Worm (Caenorhabditis elegans) whole organism, late embryonic: ENCODE data around the gene ndab-1.

Experiments used
- C08G9.2 ChIP-seq: sonication (generic microtip); optimal IDR thresholded peaks from 2 replicates; lab custom pipeline; 2016; ENCODE audit warnings: mild to moderate bottlenecking, missing genetic modification characterization, moderate library complexity, missing compliant biosample characterization
- F13H6.1 ChIP-seq: sonication (generic microtip); optimal IDR thresholded peaks from 2 replicates; lab custom pipeline; 2016; ENCODE audit warnings: missing genetic modification characterization, missing compliant biosample characterization
- K02D7.2 ChIP-seq: sonication (generic microtip); optimal IDR thresholded peaks from 2 replicates; lab custom pipeline; 2017; ENCODE audit warnings: mild to moderate bottlenecking, missing genetic modification characterization, missing compliant biosample characterization
- K09A11.1 ChIP-seq: sonication (generic microtip); optimal IDR thresholded peaks from 2 replicates; lab custom pipeline; 2017; ENCODE audit warnings: antibody characterized with exemption, mild to moderate bottlenecking, missing genetic modification characterization, missing compliant biosample characterization; ENCODE audit not compliant: insufficient read depth
- T23F11.4 ChIP-seq: fragments of 200-800 bp; sonication (Bioruptor generic); optimal IDR thresholded peaks from 2 replicates; lab custom pipeline; 2018; ENCODE audit warnings: mild to moderate bottlenecking, missing genetic modification characterization, missing compliant biosample characterization
- ahr-1 ChIP-seq: sonication (generic microtip); optimal IDR thresholded peaks from 2 replicates; lab custom pipeline; 2016; ENCODE audit warnings: missing genetic modification characterization, missing compliant biosample characterization
- ama-1 ChIP-seq: fragments of 150-350 bp; optimal IDR thresholded peaks from 2 replicates; lab custom pipeline; 2014
- ceh-14 ChIP-seq: sonication (generic microtip); optimal IDR thresholded peaks from 2 replicates; lab custom pipeline; 2016; ENCODE audit warnings: missing genotype, missing genetic modification characterization, missing compliant biosample characterization
- ceh-18 ChIP-seq: sonication (generic microtip); optimal IDR thresholded peaks from 2 replicates; lab custom pipeline; 2016; ENCODE audit warnings: missing genetic modification characterization, missing compliant biosample characterization
- ceh-2 ChIP-seq: sonication (generic microtip); optimal IDR thresholded peaks from 2 replicates; lab custom pipeline; 2016; ENCODE audit warnings: missing genotype, missing genetic modification characterization, missing compliant biosample characterization
- ceh-22 ChIP-seq: sonication (generic microtip); optimal IDR thresholded peaks from 2 replicates; lab custom pipeline; 2017; ENCODE audit warnings: missing biosample characterization, missing genetic modification characterization
- ceh-24 ChIP-seq: sonication (generic microtip); optimal IDR thresholded peaks from 2 replicates; lab custom pipeline; 2016; ENCODE audit warnings: mild to moderate bottlenecking, missing genetic modification characterization, missing compliant biosample characterization
- ceh-31 ChIP-seq: sonication (generic microtip); optimal IDR thresholded peaks from 2 replicates; lab custom pipeline; 2016; ENCODE audit warnings: missing genetic modification characterization, missing compliant biosample characterization
- ceh-45 ChIP-seq: fragments of 200-800 bp; sonication (Bioruptor generic); IDR thresholded peaks from 2 replicates; pipeline ENCODE4 v1.3.6; 2022; ENCODE audit warnings: missing genetic modification reagents, missing genetic modification characterization, missing compliant biosample characterization
- ceh-48 ChIP-seq: sonication (generic microtip); optimal IDR thresholded peaks from 2 replicates; lab custom pipeline; 2016; ENCODE audit warnings: missing genetic modification characterization, inconsistent platforms, missing compliant biosample characterization
- ceh-6 ChIP-seq: fragments of 200-800 bp; sonication (Bioruptor generic); optimal IDR thresholded peaks from 2 replicates; lab custom pipeline; 2018; ENCODE audit warnings: mild to moderate bottlenecking, missing genetic modification characterization, missing compliant biosample characterization
- ceh-9 ChIP-seq: sonication (generic microtip); optimal IDR thresholded peaks from 2 replicates; lab custom pipeline; 2016; ENCODE audit warnings: mild to moderate bottlenecking, missing genetic modification characterization, inconsistent platforms, missing compliant biosample characterization
- che-1 ChIP-seq: sonication (generic microtip); optimal IDR thresholded peaks from 2 replicates; lab custom pipeline; 2016; ENCODE audit warnings: mild to moderate bottlenecking, missing genetic modification characterization, missing compliant biosample characterization
- dve-1 ChIP-seq: sonication (generic microtip); optimal IDR thresholded peaks from 2 replicates; lab custom pipeline; 2017; ENCODE audit warnings: antibody characterized with exemption, mild to moderate bottlenecking, missing genetic modification characterization, missing compliant biosample characterization
- elt-2 ChIP-seq: sonication (generic microtip); optimal IDR thresholded peaks from 2 replicates; lab custom pipeline; 2016; ENCODE audit warnings: missing genetic modification reagents, missing genetic modification characterization, missing compliant biosample characterization
- elt-4 ChIP-seq: sonication (generic microtip); optimal IDR thresholded peaks from 2 replicates; lab custom pipeline; 2016; ENCODE audit warnings: missing genetic modification characterization, missing compliant biosample characterization
- eyg-1 ChIP-seq: sonication (generic microtip); optimal IDR thresholded peaks from 2 replicates; lab custom pipeline; 2016; ENCODE audit warnings: missing genotype, missing genetic modification characterization, missing compliant biosample characterization
- fkh-10 ChIP-seq: fragments of 150-350 bp; optimal IDR thresholded peaks from 2 replicates; lab custom pipeline; 2014; ENCODE audit warnings: missing biosample characterization, missing genetic modification reagents, missing genetic modification characterization
- gmeb-2 ChIP-seq: sonication (generic microtip); optimal IDR thresholded peaks from 2 replicates; lab custom pipeline; 2016; ENCODE audit warnings: missing genetic modification characterization, inconsistent platforms, missing compliant biosample characterization
- hlh-13 ChIP-seq: fragments of 200-800 bp; sonication (Bioruptor generic); optimal IDR thresholded peaks from 2 replicates; lab custom pipeline; 2018; ENCODE audit warnings: mild to moderate bottlenecking, missing genetic modification characterization, missing compliant biosample characterization
- hlh-30 ChIP-seq: sonication (generic microtip); optimal IDR thresholded peaks from 2 replicates; lab custom pipeline; 2017; ENCODE audit warnings: antibody characterized with exemption, missing genetic modification characterization, missing compliant biosample characterization; ENCODE audit not compliant: insufficient read depth
- hlh-6 ChIP-seq: sonication (generic microtip); optimal IDR thresholded peaks from 2 replicates; lab custom pipeline; 2016; ENCODE audit warnings: missing genotype, missing genetic modification characterization, missing compliant biosample characterization
- lin-11 ChIP-seq: fragments of 200-800 bp; sonication (Bioruptor generic); optimal IDR thresholded peaks from 2 replicates; lab custom pipeline; 2018; ENCODE audit warnings: mild to moderate bottlenecking, missing genetic modification characterization, missing compliant biosample characterization
- mec-3 ChIP-seq: sonication (generic microtip); optimal IDR thresholded peaks from 2 replicates; lab custom pipeline; 2016; ENCODE audit warnings: borderline replicate concordance, missing genetic modification characterization, missing compliant biosample characterization
- nfya-1 ChIP-seq: sonication (generic microtip); optimal IDR thresholded peaks from 2 replicates; lab custom pipeline; 2017; ENCODE audit warnings: missing genetic modification characterization, mild to moderate bottlenecking, missing compliant biosample characterization, antibody characterized with exemption, moderate library complexity
- nhr-232 ChIP-seq: sonication (generic microtip); optimal IDR thresholded peaks from 2 replicates; lab custom pipeline; 2016; ENCODE audit warnings: missing genetic modification characterization, missing compliant biosample characterization
- pag-3 ChIP-seq: sonication (generic microtip); optimal IDR thresholded peaks from 2 replicates; lab custom pipeline; 2016; ENCODE audit warnings: missing compliant biosample characterization, missing genetic modification characterization, borderline replicate concordance
- pat-9 ChIP-seq: fragments of 200-800 bp; sonication (Bioruptor generic); optimal IDR thresholded peaks from 2 replicates; lab custom pipeline; 2018; ENCODE audit warnings: mild to moderate bottlenecking, missing genetic modification characterization, moderate library complexity, missing compliant biosample characterization
- pha-2 ChIP-seq: sonication (generic microtip); optimal IDR thresholded peaks from 2 replicates; lab custom pipeline; 2017; ENCODE audit warnings: mild to moderate bottlenecking, missing genetic modification characterization, missing compliant biosample characterization
- pros-1 ChIP-seq: fragments of 150-350 bp; optimal IDR thresholded peaks from 2 replicates; lab custom pipeline; 2014; ENCODE audit warnings: missing biosample characterization, missing genetic modification reagents, missing genetic modification characterization
- ref-2 ChIP-seq: sonication (generic microtip); optimal IDR thresholded peaks from 2 replicates; lab custom pipeline; 2016; ENCODE audit warnings: missing genetic modification characterization, missing compliant biosample characterization
- sdc-2 ChIP-seq: sonication (generic microtip); optimal IDR thresholded peaks from 2 replicates; lab custom pipeline; 2016; ENCODE audit warnings: missing genotype, missing genetic modification characterization, missing compliant biosample characterization
- sox-2 ChIP-seq: fragments of 200-800 bp; sonication (Bioruptor generic); IDR thresholded peaks from 2 replicates; pipeline ENCODE4 v1.3.6; 2022; ENCODE audit warnings: missing genetic modification reagents, missing genetic modification characterization, missing compliant biosample characterization
- sox-4 ChIP-seq: sonication (generic microtip); optimal IDR thresholded peaks from 2 replicates; lab custom pipeline; 2017; ENCODE audit warnings: mild to moderate bottlenecking, missing genetic modification characterization, inconsistent platforms, missing compliant biosample characterization
- tbx-2 ChIP-seq: sonication (generic microtip); optimal IDR thresholded peaks from 2 replicates; lab custom pipeline; 2016; ENCODE audit warnings: missing genetic modification characterization, missing compliant biosample characterization
- tbx-7 ChIP-seq: sonication (generic microtip); optimal IDR thresholded peaks from 2 replicates; lab custom pipeline; 2016; ENCODE audit warnings: missing genotype, missing genetic modification characterization, missing compliant biosample characterization
- unc-3 ChIP-seq, 2 experiments: fragments of 200-800 bp in 1 of 2; sonication (Bioruptor generic) in 1 of 2; sonication (generic microtip) in 1 of 2; conservative IDR thresholded peaks in 1 of 2; optimal IDR thresholded peaks in 1 of 2; 2 replicates each; pipeline versions ENCODE4 v1.3.6 to Lab custom; 2016 to 2022; ENCODE audit warnings: missing compliant biosample characterization in 2 of 2, missing genetic modification characterization in 2 of 2, missing genetic modification reagents in 1 of 2
- unc-42 ChIP-seq: sonication (generic microtip); optimal IDR thresholded peaks from 2 replicates; lab custom pipeline; 2016; ENCODE audit warnings: missing genotype, missing genetic modification characterization, missing compliant biosample characterization
- unc-55 ChIP-seq: sonication (generic microtip); optimal IDR thresholded peaks from 2 replicates; lab custom pipeline; 2017; ENCODE audit warnings: missing biosample characterization, missing genetic modification reagents, missing genetic modification characterization
- unc-86 ChIP-seq: sonication (generic microtip); optimal IDR thresholded peaks from 2 replicates; lab custom pipeline; 2016; ENCODE audit warnings: missing genetic modification characterization, missing compliant biosample characterization
- zip-5 ChIP-seq: sonication (generic microtip); optimal IDR thresholded peaks from 2 replicates; lab custom pipeline; 2016; ENCODE audit warnings: missing genetic modification characterization, missing compliant biosample characterization

ndab-1 gene

DNA sequence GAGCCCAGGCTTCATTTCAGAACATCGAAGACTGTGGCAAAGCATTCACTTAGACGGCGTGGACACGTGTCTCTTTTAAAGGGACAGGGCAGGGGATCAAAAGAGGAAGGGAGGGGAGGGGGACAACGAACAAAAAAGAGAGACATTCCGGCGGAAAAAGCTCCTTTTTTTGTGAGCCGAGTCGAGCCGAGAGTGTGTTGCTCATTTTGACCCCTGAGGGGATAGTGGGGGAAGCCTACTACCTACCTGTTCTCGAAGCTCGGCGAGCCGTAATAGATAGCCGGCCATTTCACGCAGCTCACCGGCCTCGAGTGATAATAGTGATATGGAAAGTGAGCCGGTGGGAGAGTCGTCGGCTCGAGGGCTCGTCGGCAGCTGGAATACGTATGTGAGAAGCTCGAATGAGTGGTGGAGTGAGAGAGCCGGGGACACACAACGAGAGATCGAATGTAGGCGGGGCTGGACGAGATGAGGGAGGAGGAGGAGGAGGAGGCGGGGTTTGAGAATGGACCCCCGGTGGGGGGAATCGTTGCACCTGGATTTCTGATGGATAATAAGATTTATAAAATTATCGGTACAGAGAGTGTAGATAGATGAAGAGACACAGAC lies 21.3 kb upstream of the ndab-1 start:
- TF ChIP-seq nfya-1 (peak; percentile 3), K02D7.2 (tag; lab: Kevin White, UChicago) (peak; percentile 59), sox-4 (tag; lab: Kevin White, UChicago) (peak; percentile 3), elt-4 (tag; lab: Kevin White, UChicago) (no peak), ama-1 (peak; percentile 76), ceh-14 (peak; percentile 0), hlh-13 (GFP tag; lab: Kevin White, UChicago) (no peak)

DNA sequence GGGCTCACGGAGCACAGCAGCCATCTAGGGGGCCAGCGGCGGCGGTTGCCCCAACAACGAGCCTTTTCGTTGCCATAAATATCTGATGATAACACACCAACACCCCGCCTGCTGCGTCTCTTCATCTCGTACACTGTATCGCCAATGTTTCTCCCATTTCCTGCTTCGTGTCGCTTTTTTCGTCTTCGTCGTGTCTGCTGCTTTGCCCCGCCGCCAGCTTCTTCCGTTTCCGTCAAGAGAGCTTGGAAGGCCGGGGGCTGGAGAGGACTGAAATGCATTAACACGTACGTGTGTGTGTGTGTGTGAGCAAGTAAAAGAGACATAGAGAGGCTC lies 20.4 kb upstream of the ndab-1 start:
- TF ChIP-seq mec-3 (tag; lab: Kevin White, UChicago) (peak; percentile 36), C08G9.2 (no peak), zip-5 (tag; lab: Kevin White, UChicago) (no peak), che-1 (tag; lab: Kevin White, UChicago) (peak; percentile 41), pha-2 (tag; lab: Kevin White, UChicago) (no peak), pros-1 (tag; lab: Kevin White, UChicago) (no peak), fkh-10 (no peak), T23F11.4 (GFP tag; lab: Kevin White, UChicago) (no peak), hlh-13 (GFP tag; lab: Kevin White, UChicago) (no peak), ceh-31 (tag; lab: Kevin White, UChicago) (peak; percentile 24), eyg-1 (tag; lab: Kevin White, UChicago) (no peak), hlh-30 (no peak), unc-42 (tag; lab: Kevin White, UChicago) (peak; percentile 14), pat-9 (tag; lab: Kevin White, UChicago) (peak; percentile 17), gmeb-2 (tag; lab: Kevin White, UChicago) (peak; percentile 21), sox-2 (no peak), ceh-2 (tag; lab: Kevin White, UChicago) (peak; percentile 0), K02D7.2 (tag; lab: Kevin White, UChicago) (peak; percentile 49), ceh-18 (no peak), ceh-24 (tag; lab: Kevin White, UChicago) (no peak), nhr-232 (tag; lab: Kevin White, UChicago) (no peak), ceh-14 (peak; percentile 51)

DNA sequence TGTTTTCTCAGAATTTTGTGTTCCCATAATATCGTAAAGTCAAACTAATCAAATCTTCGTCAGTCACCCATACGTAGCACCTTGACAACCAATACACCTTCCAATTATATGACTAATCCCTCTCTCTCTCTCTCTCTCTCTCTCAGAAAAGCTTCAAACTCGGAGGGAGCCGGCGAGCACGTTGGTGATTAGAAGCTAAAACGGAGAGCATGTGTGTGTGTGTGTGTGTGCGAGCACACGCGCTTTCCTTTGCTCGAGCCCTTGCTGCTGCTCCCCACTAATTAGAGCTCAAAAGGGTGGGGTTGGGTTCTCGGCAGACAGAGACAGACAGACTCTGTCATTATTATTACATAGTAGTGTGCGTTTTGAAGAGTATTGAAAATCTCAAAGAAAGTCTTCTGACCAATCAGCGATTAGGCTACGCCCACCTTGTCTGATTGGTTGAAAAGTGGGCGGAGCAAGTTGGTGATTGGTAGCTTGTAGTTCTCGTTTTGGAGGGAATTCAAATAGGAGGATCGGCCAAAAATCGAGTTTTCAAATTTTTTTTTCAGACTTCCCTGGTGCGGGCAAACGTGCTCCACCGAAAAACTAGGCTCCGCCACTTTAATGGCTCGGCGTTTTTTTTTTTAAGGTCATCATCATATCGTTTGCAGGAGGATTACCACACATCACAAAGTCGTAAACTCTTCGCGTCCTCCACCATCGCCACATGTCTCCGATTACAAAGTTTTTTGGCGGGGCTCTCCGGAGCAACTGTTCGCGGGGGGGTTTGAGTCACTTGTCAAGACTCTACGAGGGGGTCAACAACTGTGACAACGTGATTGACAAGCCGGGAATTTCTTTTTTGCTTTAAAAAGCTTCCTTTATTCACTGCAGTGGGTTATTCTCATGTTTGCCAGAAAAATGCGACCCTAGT lies 19.8 kb upstream of the ndab-1 start:
- TF ChIP-seq elt-4 (tag; lab: Kevin White, UChicago) (no peak), ahr-1 (tag; lab: Kevin White, UChicago) (no peak), ceh-2 (tag; lab: Kevin White, UChicago) (no peak), tbx-2 (tag; lab: Kevin White, UChicago) (no peak), pag-3 (tag; lab: Kevin White, UChicago) (no peak), hlh-6 (tag; lab: Kevin White, UChicago) (no peak), sdc-2 (tag; lab: Kevin White, UChicago) (no peak), ceh-45 (no peak), K09A11.1 (no peak), elt-2 (tag; lab: Kevin White, UChicago) (peak; percentile 3), ref-2 (tag; lab: Kevin White, UChicago) (no peak), tbx-7 (tag; lab: Kevin White, UChicago) (no peak), dve-1 (no peak), gmeb-2 (tag; lab: Kevin White, UChicago) (no peak), F13H6.1 (tag; lab: Kevin White, UChicago) (no peak), ceh-48 (no peak), lin-11 (tag; lab: Kevin White, UChicago) (no peak), ceh-22 (tag; lab: Kevin White, UChicago) (no peak), C08G9.2 (no peak), ceh-9 (tag; lab: Kevin White, UChicago) (no peak), hlh-13 (GFP tag; lab: Kevin White, UChicago) (no peak), unc-86 (tag; lab: Kevin White, UChicago) (no peak), ceh-18 (peak; percentile 43), unc-3 (GFP tag; conservative IDR thresholded peaks at IDR 0.05; lab: Robert Waterston, UW) (no peak), unc-3 (tag; optimal IDR thresholded peaks at IDR 0.05; lab: Kevin White, UChicago) (no peak), unc-55 (GFP tag; lab: Kevin White, UChicago) (peak; percentile 93), ceh-6 (no peak), K02D7.2 (tag; lab: Kevin White, UChicago) (peak; percentile 31)
